Worm (Caenorhabditis elegans) whole organism, L3 larva: ENCODE data around the gene tsr-1.

Experiments
- ZK546.5 ChIP-seq: sonication (generic microtip); optimal IDR thresholded peaks from 2 replicates; lab custom pipeline; 2017; ENCODE audit warnings: missing biosample characterization, missing genetic modification characterization
- ama-1 ChIP-seq: fragments of 150-350 bp; optimal IDR thresholded peaks from 2 replicates; lab custom pipeline; 2018
- sea-2 ChIP-seq: fragments of 150-350 bp; sonication (generic microtip); optimal IDR thresholded peaks from 4 replicates; lab custom pipeline; 2014; ENCODE audit warnings: missing biosample characterization, missing genetic modification reagents, missing genetic modification characterization
- skn-1 ChIP-seq: fragments of 150-350 bp; optimal IDR thresholded peaks from 2 replicates; lab custom pipeline; 2014; ENCODE audit warnings: missing biosample characterization, missing genetic modification characterization

- no peak for TF ChIP-seq ZK546.5
- TF ChIP-seq sea-2 = no peak
- TF ChIP-seq skn-1 (tag; lab: Kevin White, UChicago) = no peak
- no peak for TF ChIP-seq ama-1 (lab: Kevin White, UChicago)
These were observed at the start of gene tsr-1 for ce11 chrII:2473270-2473669.
